Worm (Caenorhabditis elegans): ENCODE data around the gene F02H6.7.

F02H6.7 gene

DNA sequence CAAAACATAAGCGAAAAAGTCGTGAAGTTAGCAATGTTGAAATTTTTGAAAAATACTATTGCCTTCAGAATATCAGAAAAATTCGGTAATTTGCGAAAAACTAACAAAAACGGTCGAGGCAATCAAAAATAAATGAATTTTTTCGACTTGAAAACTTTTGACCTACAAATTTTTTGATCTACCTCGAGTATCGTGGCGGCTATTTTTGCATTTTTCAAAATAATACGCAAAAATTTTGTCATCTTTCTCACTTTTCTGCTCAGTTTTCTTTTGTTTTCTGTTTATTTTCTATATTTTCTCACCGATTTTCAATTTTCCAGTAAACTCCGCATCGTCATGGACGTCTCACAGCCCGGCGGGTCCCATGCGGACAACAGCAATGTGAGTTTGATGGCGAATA is 12.2 kb downstream of the F02H6.7 start:
- TF ChIP-seq tab-1 (GFP tag; IDR thresholded peaks at IDR 0.05) (no peak), ztf-29 (GFP tag; IDR thresholded peaks at IDR 0.05) (no peak), klf-2 (GFP tag; conservative IDR thresholded peaks at IDR 0.05) (no peak), T22C8.4 (GFP tag; IDR thresholded peaks at IDR 0.05) (no peak), ztf-23 (GFP tag; IDR thresholded peaks at IDR 0.05) (no peak), flt-1 (GFP tag; IDR thresholded peaks at IDR 0.05) (no peak), ref-1 (GFP tag; conservative IDR thresholded peaks at IDR 0.05) (no peak), cog-1 (tag; optimal IDR thresholded peaks at IDR 0.05) (no peak), med-1 (GFP tag; optimal IDR thresholded peaks at IDR 0.05; ENCODE audit: insufficient read depth) (no peak)

ce11 chrIV:14203162-14203561 is 24.8 kb downstream of the F02H6.7 start, which contains the start of gene F02H6.3:
TSS of gene F02H6.3 (plus strand) at chrIV:14203427.
- TF ChIP-seq ztf-23 (GFP tag; IDR thresholded peaks at IDR 0.05), result no peak

DNA sequence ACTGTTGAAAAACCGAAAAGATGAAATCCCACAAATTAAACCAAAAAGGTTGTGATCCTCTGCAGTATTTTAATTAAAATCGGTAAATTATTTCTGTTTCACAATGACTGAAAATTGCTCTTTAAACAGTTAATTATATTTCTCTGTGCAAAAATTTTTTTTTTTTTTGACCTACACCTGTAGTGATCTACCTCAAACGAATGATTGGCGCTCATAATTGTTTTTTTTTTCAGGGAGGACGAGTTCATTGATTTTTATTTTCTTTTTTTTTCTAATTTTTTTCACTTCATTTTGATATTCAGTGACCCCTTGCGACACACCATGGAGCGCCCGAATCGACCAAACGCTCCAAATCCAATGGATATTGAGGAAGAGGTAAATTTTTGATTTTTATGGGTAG is 31.8 kb downstream of the F02H6.7 start, which contains the start of gene F02H6.2:
TSS of gene F02H6.2 (plus strand) at position 301 of the 400 bp plus-strand sequence.
- TF ChIP-seq ref-1 (GFP tag; conservative IDR thresholded peaks at IDR 0.05) (no peak), tab-1 (GFP tag; IDR thresholded peaks at IDR 0.05) (no peak), flt-1 (GFP tag; IDR thresholded peaks at IDR 0.05) (no peak), cog-1 (tag; optimal IDR thresholded peaks at IDR 0.05) (no peak), ztf-29 (GFP tag; IDR thresholded peaks at IDR 0.05) (no peak)

- no peak for TF ChIP-seq med-1 (GFP tag; optimal IDR thresholded peaks at IDR 0.05; ENCODE audit: insufficient read depth)
- no peak for TF ChIP-seq T22C8.4 (GFP tag; IDR thresholded peaks at IDR 0.05)
- no peak for TF ChIP-seq ztf-29 (GFP tag; IDR thresholded peaks at IDR 0.05)
- TF ChIP-seq flt-1 (GFP tag; IDR thresholded peaks at IDR 0.05), result no peak
- TF ChIP-seq ref-1 (GFP tag; conservative IDR thresholded peaks at IDR 0.05), result no peak
- no peak for TF ChIP-seq cog-1 (tag; optimal IDR thresholded peaks at IDR 0.05)
- no peak for TF ChIP-seq ztf-23 (GFP tag; IDR thresholded peaks at IDR 0.05)
- TF ChIP-seq klf-2 (GFP tag; conservative IDR thresholded peaks at IDR 0.05), result no peak
- no peak for TF ChIP-seq tab-1 (GFP tag; IDR thresholded peaks at IDR 0.05)
Observed at ce11 chrIV:14194317-14194716, 33.7 kb downstream of the F02H6.7 start.

DNA sequence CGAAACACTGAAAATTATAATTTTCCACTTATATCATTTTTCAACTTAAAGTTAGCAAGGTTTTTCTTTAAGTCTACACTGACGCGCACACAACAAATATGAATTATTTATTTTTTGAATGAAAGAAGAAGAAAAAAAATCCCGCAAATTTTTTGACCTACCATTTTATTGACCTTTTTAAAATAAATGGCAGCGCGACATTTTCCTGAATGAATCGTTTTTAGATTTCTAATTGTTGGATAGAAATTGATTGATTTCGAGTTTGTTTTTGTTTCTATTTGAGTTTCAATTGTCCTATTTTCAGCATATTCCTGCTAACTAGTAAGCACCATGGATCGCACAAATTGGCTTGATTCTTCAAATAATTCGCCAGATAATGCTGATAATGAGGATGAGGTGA is 34.8 kb downstream of the F02H6.7 start, which contains the start of gene K01G12.3:
TSS of gene K01G12.3 (plus strand) at position 301 of the 400 bp plus-strand sequence.
- no peak for TF ChIP-seq tab-1 (GFP tag; IDR thresholded peaks at IDR 0.05)
- no peak for TF ChIP-seq ref-1 (GFP tag; conservative IDR thresholded peaks at IDR 0.05)
- no peak for TF ChIP-seq flt-1 (GFP tag; IDR thresholded peaks at IDR 0.05)
- no peak for TF ChIP-seq ztf-29 (GFP tag; IDR thresholded peaks at IDR 0.05)
- no peak for TF ChIP-seq T22C8.4 (GFP tag; IDR thresholded peaks at IDR 0.05)

ce11 chrIV:14191919-14192318 is 36.0 kb downstream of the F02H6.7 start, which contains the start of gene K01G12.22:
TSS of gene K01G12.22 (plus strand) at chrIV:14192219.
- TF ChIP-seq T22C8.4 (GFP tag; IDR thresholded peaks at IDR 0.05) (no peak), ztf-23 (GFP tag; IDR thresholded peaks at IDR 0.05) (no peak), cog-1 (tag; optimal IDR thresholded peaks at IDR 0.05) (no peak), tab-1 (GFP tag; IDR thresholded peaks at IDR 0.05) (no peak), med-1 (GFP tag; optimal IDR thresholded peaks at IDR 0.05; ENCODE audit: insufficient read depth) (no peak), klf-2 (GFP tag; conservative IDR thresholded peaks at IDR 0.05) (no peak)

DNA sequence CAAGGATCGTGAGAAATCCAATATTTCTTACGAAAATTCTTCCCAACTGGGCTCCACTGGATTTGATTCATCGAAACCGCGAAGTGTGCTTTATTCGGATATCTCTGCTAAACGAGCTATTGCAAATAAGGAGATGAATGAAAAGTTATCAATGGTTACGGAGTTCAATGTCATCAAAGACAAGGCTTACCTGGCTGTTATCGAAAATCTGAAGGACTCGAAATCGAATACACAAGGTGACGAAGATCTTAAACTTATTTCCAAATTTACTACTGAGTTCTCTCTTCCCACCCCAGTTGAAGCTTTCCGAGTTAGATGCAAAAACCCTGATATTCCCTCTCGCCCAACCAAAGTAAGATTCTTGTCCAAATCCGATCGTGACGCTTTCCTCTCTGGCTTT is 41.7 kb downstream of the F02H6.7 start:
- TF ChIP-seq ref-1 (GFP tag; conservative IDR thresholded peaks at IDR 0.05) (no peak), tab-1 (GFP tag; IDR thresholded peaks at IDR 0.05) (no peak), ztf-29 (GFP tag; IDR thresholded peaks at IDR 0.05) (no peak), med-1 (GFP tag; optimal IDR thresholded peaks at IDR 0.05; ENCODE audit: insufficient read depth) (no peak), cog-1 (tag; optimal IDR thresholded peaks at IDR 0.05) (no peak)

- no peak for TF ChIP-seq tab-1 (GFP tag; IDR thresholded peaks at IDR 0.05)
- no peak for TF ChIP-seq ztf-23 (GFP tag; IDR thresholded peaks at IDR 0.05)
- no peak for TF ChIP-seq ref-1 (GFP tag; conservative IDR thresholded peaks at IDR 0.05)
- TF ChIP-seq klf-2 (GFP tag; conservative IDR thresholded peaks at IDR 0.05), result no peak
- no peak for TF ChIP-seq ztf-29 (GFP tag; IDR thresholded peaks at IDR 0.05)
- no peak for TF ChIP-seq med-1 (GFP tag; optimal IDR thresholded peaks at IDR 0.05; ENCODE audit: insufficient read depth)
- no peak for TF ChIP-seq flt-1 (GFP tag; IDR thresholded peaks at IDR 0.05)
Observed at ce11 chrIV:14182077-14182476, 45.9 kb downstream of the F02H6.7 start, which contains the start of gene R05A10.1. TSS of gene R05A10.1 (plus strand) at chrIV:14182377.

ce11 chrIV:14177058-14177457 is 50.9 kb downstream of the F02H6.7 start, which contains the start of gene R05A10.2:
TSS of gene R05A10.2 (plus strand) at chrIV:14177271.
- TF ChIP-seq ztf-23 (GFP tag; IDR thresholded peaks at IDR 0.05), result no peak
- TF ChIP-seq med-1 (GFP tag; optimal IDR thresholded peaks at IDR 0.05; ENCODE audit: insufficient read depth), result no peak
- no peak for TF ChIP-seq ztf-29 (GFP tag; IDR thresholded peaks at IDR 0.05)
- TF ChIP-seq T22C8.4 (GFP tag; IDR thresholded peaks at IDR 0.05), result no peak
- TF ChIP-seq cog-1 (tag; optimal IDR thresholded peaks at IDR 0.05), result no peak
- no peak for TF ChIP-seq flt-1 (GFP tag; IDR thresholded peaks at IDR 0.05)
- TF ChIP-seq ref-1 (GFP tag; conservative IDR thresholded peaks at IDR 0.05), result no peak
- TF ChIP-seq tab-1 (GFP tag; IDR thresholded peaks at IDR 0.05), result no peak
- TF ChIP-seq klf-2 (GFP tag; conservative IDR thresholded peaks at IDR 0.05), result no peak

DNA sequence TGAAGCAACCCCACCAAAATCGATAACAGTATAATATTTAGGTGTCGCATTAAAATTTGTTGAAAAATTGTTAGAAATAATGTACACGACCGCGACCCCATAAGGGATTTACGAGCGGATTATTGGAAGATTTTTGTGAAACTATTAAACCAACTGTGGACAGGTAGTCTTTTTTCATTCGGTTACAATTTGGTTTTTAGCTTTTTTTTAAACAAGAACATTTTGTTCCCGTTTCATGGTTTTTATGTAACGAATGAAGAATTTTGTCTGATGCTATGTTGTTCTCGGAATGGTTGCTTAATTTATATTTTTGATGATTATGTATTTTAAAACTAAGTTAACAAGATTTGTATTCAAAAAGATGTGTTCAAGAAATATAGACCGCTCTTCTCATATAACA is 51.6 kb downstream of the F02H6.7 start, which contains the start of gene R05A10.3:
TSS of gene R05A10.3 (minus strand) at position 101 of the 400 bp plus-strand sequence.
- TF ChIP-seq ref-1 (GFP tag; conservative IDR thresholded peaks at IDR 0.05) (no peak), flt-1 (GFP tag; IDR thresholded peaks at IDR 0.05) (no peak), klf-2 (GFP tag; conservative IDR thresholded peaks at IDR 0.05) (no peak), med-1 (GFP tag; optimal IDR thresholded peaks at IDR 0.05; ENCODE audit: insufficient read depth) (no peak), T22C8.4 (GFP tag; IDR thresholded peaks at IDR 0.05) (no peak), cog-1 (tag; optimal IDR thresholded peaks at IDR 0.05) (no peak), ztf-23 (GFP tag; IDR thresholded peaks at IDR 0.05) (no peak), tab-1 (GFP tag; IDR thresholded peaks at IDR 0.05) (no peak)

All from whole organism, midembryonic.